Worm (Caenorhabditis elegans): Measurements from ENCODE around the gene fbxb-119.

DNA sequence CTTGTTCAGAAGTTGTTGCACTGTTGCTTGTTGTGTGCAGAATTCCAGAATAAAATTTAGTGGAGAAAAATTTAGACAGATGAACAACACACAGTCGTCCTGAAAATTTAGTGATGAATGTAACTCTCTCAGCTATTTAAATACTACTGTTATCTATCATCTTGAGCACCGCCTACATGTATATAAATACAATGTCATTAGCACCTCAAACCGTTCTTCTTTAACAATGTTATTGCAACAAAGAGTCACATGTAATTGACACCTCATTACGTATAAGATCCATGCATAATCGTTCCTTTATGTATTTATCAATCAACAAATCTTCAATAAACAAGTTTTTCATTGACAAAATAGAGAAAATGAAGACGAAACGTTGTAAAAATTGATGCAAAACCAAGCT lies 37.6 kb upstream of the fbxb-119 start, which contains the start of gene Y51A2A.16:
- TF ChIP-seq pat-9 (tag; optimal IDR thresholded peaks at IDR 0.05) (no peak), pag-3 (tag; optimal IDR thresholded peaks at IDR 0.05; ENCODE audit: borderline replicate concordance) (no peak), ahr-1 (tag; optimal IDR thresholded peaks at IDR 0.05) (no peak), sox-4 (tag; optimal IDR thresholded peaks at IDR 0.05) (no peak), ztf-16 (tag; optimal IDR thresholded peaks at IDR 0.05) (no peak), sox-2 (GFP tag; IDR thresholded peaks at IDR 0.05) (no peak), nhr-232 (tag; optimal IDR thresholded peaks at IDR 0.05) (no peak), fax-1 (tag; optimal IDR thresholded peaks at IDR 0.05) (no peak), lin-11 (tag; optimal IDR thresholded peaks at IDR 0.05) (no peak)

All from whole organism, late embryonic.